Worm (Caenorhabditis elegans) whole organism, L4/young adult: ENCODE results near the gene dhcr-7.

Experiments used
- W03F9.2 ChIP-seq: fragments of 150-350 bp; optimal IDR thresholded peaks from 2 replicates; lab custom pipeline; 2014; ENCODE audit warnings: missing biosample characterization, missing genetic modification characterization
- dao-5 ChIP-seq: sonication (generic microtip); optimal IDR thresholded peaks from 2 replicates; lab custom pipeline; 2016; ENCODE audit warnings: missing genotype, missing genetic modification characterization, moderate library complexity, missing compliant biosample characterization
- him-1 ChIP-seq: sonication (generic microtip); optimal IDR thresholded peaks from 2 replicates; lab custom pipeline; 2016; ENCODE audit warnings: missing genotype, missing genetic modification reagents, missing genetic modification characterization, missing compliant biosample characterization

The dhcr-7 gene

ce11 chrV:20499642-20500041, 14.5 kb upstream of the dhcr-7 start:
- no peak for TF ChIP-seq him-1 (tag; lab: Kevin White, UChicago)
- no peak for TF ChIP-seq W03F9.2 (tag; lab: Kevin White, UChicago)
- no peak for TF ChIP-seq dao-5 (tag; lab: Kevin White, UChicago)

- TF ChIP-seq him-1 (tag; lab: Kevin White, UChicago), result no peak
- no peak for TF ChIP-seq dao-5 (tag; lab: Kevin White, UChicago)
- no peak for TF ChIP-seq W03F9.2 (tag; lab: Kevin White, UChicago)
Observed at ce11 chrV:20498980-20499379, 13.8 kb upstream of the dhcr-7 start, which contains the start of gene dct-16. TSS of gene dct-16 (minus strand) at chrV:20499057.

ce11 chrV:20497537-20497936, 12.4 kb upstream of the dhcr-7 start:
- TF ChIP-seq him-1 (tag; lab: Kevin White, UChicago) (no peak), dao-5 (tag; lab: Kevin White, UChicago) (no peak), W03F9.2 (tag; lab: Kevin White, UChicago) (no peak)

ce11 chrV:20493271-20494231, 8.4 kb upstream of the dhcr-7 start, which contains the start of gene B0250.5:
TSS of gene B0250.5 (plus strand) at chrV:20493924.
- no peak for TF ChIP-seq him-1 (tag; lab: Kevin White, UChicago)
- TF ChIP-seq dao-5 (tag; lab: Kevin White, UChicago), result no peak
- TF ChIP-seq W03F9.2 (tag; lab: Kevin White, UChicago), result no peak

ce11 chrV:20492385-20492784, 7.2 kb upstream of the dhcr-7 start, which contains the start of gene srbc-79:
TSS of gene srbc-79 (minus strand) at chrV:20492485.
- no peak for TF ChIP-seq W03F9.2 (tag; lab: Kevin White, UChicago)
- TF ChIP-seq him-1 (tag; lab: Kevin White, UChicago), result no peak
- no peak for TF ChIP-seq dao-5 (tag; lab: Kevin White, UChicago)

- TF ChIP-seq W03F9.2 (tag; lab: Kevin White, UChicago) (no peak), dao-5 (tag; lab: Kevin White, UChicago) (no peak), him-1 (tag; lab: Kevin White, UChicago) (no peak)
Observed at ce11 chrV:20489102-20489501, 3.9 kb upstream of the dhcr-7 start, which contains the start of gene srbc-78. TSS of gene srbc-78 (minus strand) at chrV:20489202.

- TF ChIP-seq W03F9.2 (tag; lab: Kevin White, UChicago) (no peak), him-1 (tag; lab: Kevin White, UChicago) (no peak)
Observed at ce11 chrV:20486549-20486948, 1.4 kb upstream of the dhcr-7 start.

- TF ChIP-seq dao-5 (tag; lab: Kevin White, UChicago), result no peak
- TF ChIP-seq W03F9.2 (tag; lab: Kevin White, UChicago), result no peak
- no peak for TF ChIP-seq him-1 (tag; lab: Kevin White, UChicago)
Observed at ce11 chrV:20480790-20481189, 4.4 kb downstream of the dhcr-7 start.

- peak; percentile 33 for TF ChIP-seq W03F9.2 (tag; lab: Kevin White, UChicago)
- TF ChIP-seq dao-5 (tag; lab: Kevin White, UChicago), result no peak
Observed at ce11 chrV:20479013-20479739, 6.0 kb downstream of the dhcr-7 start, which contains the start of the genes calf-1 and rpl-2. TSS of gene calf-1 (minus strand) at chrV:20479089. TSS of gene rpl-2 (plus strand) at chrV:20479689.

ce11 chrV:20476981-20477380, 8.2 kb downstream of the dhcr-7 start:
- no peak for TF ChIP-seq him-1 (tag; lab: Kevin White, UChicago)
- no peak for TF ChIP-seq dao-5 (tag; lab: Kevin White, UChicago)
- TF ChIP-seq W03F9.2 (tag; lab: Kevin White, UChicago), result no peak

- TF ChIP-seq dao-5 (tag; lab: Kevin White, UChicago) (no peak), W03F9.2 (tag; lab: Kevin White, UChicago) (no peak), him-1 (tag; lab: Kevin White, UChicago) (no peak)
Observed at ce11 chrV:20476514-20476913, 8.7 kb downstream of the dhcr-7 start.

ce11 chrV:20475830-20476229, 9.4 kb downstream of the dhcr-7 start, which contains the start of gene B0250.7:
TSS of gene B0250.7 (minus strand) at chrV:20476061.
- TF ChIP-seq him-1 (tag; lab: Kevin White, UChicago), result no peak

- no peak for TF ChIP-seq W03F9.2 (tag; lab: Kevin White, UChicago)
- TF ChIP-seq dao-5 (tag; lab: Kevin White, UChicago), result no peak
- TF ChIP-seq him-1 (tag; lab: Kevin White, UChicago), result no peak
Observed at ce11 chrV:20475029-20475428, 10.2 kb downstream of the dhcr-7 start.
